Worm (Caenorhabditis elegans) whole organism, young adult: ENCODE data around the gene tpa-1.

Experiments
- B0019.2 ChIP-seq: fragments of 200-800 bp; sonication (Bioruptor generic); conservative IDR thresholded peaks from 2 replicates; pipeline ENCODE4 v1.3.6; 2022; ENCODE audit warnings: missing genetic modification reagents, missing genetic modification characterization, missing compliant biosample characterization
- B0261.1 ChIP-seq: sonication (generic microtip); optimal IDR thresholded peaks from 2 replicates; lab custom pipeline; 2016; ENCODE audit warnings: mild to moderate bottlenecking, missing genetic modification characterization, moderate library complexity, missing compliant biosample characterization
- C17E4.6 ChIP-seq: fragments of 200-800 bp; sonication (Bioruptor generic); IDR thresholded peaks from 2 replicates; pipeline ENCODE4 v1.3.6; 2022; ENCODE audit warnings: missing genetic modification reagents, missing genetic modification characterization, missing compliant biosample characterization
- D2030.7 ChIP-seq: fragments of 200-800 bp; sonication (Bioruptor generic); IDR thresholded peaks from 2 replicates; pipeline ENCODE4 v1.3.6; 2022; ENCODE audit warnings: missing genetic modification reagents, missing genetic modification characterization, missing compliant biosample characterization
- F10E7.11 ChIP-seq: sonication (generic microtip); optimal IDR thresholded peaks from 2 replicates; lab custom pipeline; 2017; ENCODE audit warnings: mild to moderate bottlenecking, missing genetic modification characterization, moderate library complexity, missing compliant biosample characterization
- T26A5.8 ChIP-seq: sonication (generic microtip); optimal IDR thresholded peaks from 2 replicates; lab custom pipeline; 2016; ENCODE audit warnings: missing genetic modification characterization, missing compliant biosample characterization
- Y53F4B.3 ChIP-seq: fragments of 200-800 bp; sonication (Bioruptor generic); IDR thresholded peaks from 2 replicates; pipeline ENCODE4 v1.3.6; 2022; ENCODE audit warnings: missing genetic modification reagents, missing genetic modification characterization, missing compliant biosample characterization
- Y67H2A.10 ChIP-seq: fragments of 200-800 bp; sonication (Bioruptor generic); conservative IDR thresholded peaks from 2 replicates; pipeline ENCODE4 v1.3.6; 2022; ENCODE audit warnings: missing genetic modification reagents, missing genetic modification characterization, missing compliant biosample characterization
- Y95B8A.8 ChIP-seq: fragments of 200-800 bp; sonication (Bioruptor generic); IDR thresholded peaks from 2 replicates; pipeline ENCODE4 v1.3.6; 2022; ENCODE audit warnings: missing genetic modification reagents, missing genetic modification characterization, missing compliant biosample characterization
- ama-1 ChIP-seq, 3 experiments: fragments of 150-350 bp in 1 of 3; sonication (generic microtip) in 2 of 3; optimal IDR thresholded peaks; 2 replicates each; lab custom pipeline; 2014 to 2018; ENCODE audit warnings: missing biosample characterization in 2 of 3, missing genetic modification characterization in 2 of 3, missing genetic modification reagents in 2 of 3
- attf-5 ChIP-seq: fragments of 200-800 bp; sonication (Bioruptor generic); optimal IDR thresholded peaks from 2 replicates; lab custom pipeline; 2018; ENCODE audit warnings: mild to moderate bottlenecking, missing genetic modification characterization, missing compliant biosample characterization
- bed-2 ChIP-seq: fragments of 200-800 bp; sonication (Bioruptor generic); IDR thresholded peaks from 2 replicates; pipeline ENCODE4 v1.3.6; 2022; ENCODE audit warnings: missing genetic modification reagents, missing genetic modification characterization, missing compliant biosample characterization
- ceh-100 ChIP-seq: fragments of 200-800 bp; sonication (Bioruptor generic); IDR thresholded peaks from 2 replicates; pipeline ENCODE4 v1.3.6; 2022; ENCODE audit warnings: missing genetic modification reagents, missing genetic modification characterization, missing compliant biosample characterization
- ceh-27 ChIP-seq: fragments of 200-800 bp; sonication (Bioruptor generic); optimal IDR thresholded peaks from 2 replicates; lab custom pipeline; 2018; ENCODE audit warnings: mild to moderate bottlenecking, missing genetic modification characterization, moderate library complexity, missing compliant biosample characterization
- ceh-79 ChIP-seq: sonication (generic microtip); optimal IDR thresholded peaks from 2 replicates; lab custom pipeline; 2017; ENCODE audit warnings: mild to moderate bottlenecking, missing genetic modification characterization, missing compliant biosample characterization
- ceh-91 ChIP-seq: fragments of 200-800 bp; sonication (Bioruptor generic); IDR thresholded peaks from 2 replicates; pipeline ENCODE4 v1.3.6; 2022; ENCODE audit warnings: missing genetic modification reagents, missing genetic modification characterization, missing compliant biosample characterization
- die-1 ChIP-seq: sonication (generic microtip); optimal IDR thresholded peaks from 2 replicates; lab custom pipeline; 2016; ENCODE audit warnings: missing genotype, mild to moderate bottlenecking, missing genetic modification characterization, missing compliant biosample characterization
- dox-1 ChIP-seq: fragments of 200-800 bp; sonication (Bioruptor generic); IDR thresholded peaks from 2 replicates; pipeline ENCODE4 v1.3.6; 2022; ENCODE audit warnings: missing genetic modification reagents, missing genetic modification characterization, missing compliant biosample characterization
- egl-18 ChIP-seq: fragments of 200-800 bp; sonication (Bioruptor generic); IDR thresholded peaks from 2 replicates; pipeline ENCODE4 v1.3.6; 2022; ENCODE audit warnings: missing genetic modification reagents, missing genetic modification characterization, missing compliant biosample characterization
- egl-44 ChIP-seq: fragments of 200-800 bp; sonication (Bioruptor generic); IDR thresholded peaks from 2 replicates; pipeline ENCODE4 v1.3.6; 2022; ENCODE audit warnings: missing genetic modification reagents, missing genetic modification characterization, missing compliant biosample characterization
- ekl-4 ChIP-seq: fragments of 200-800 bp; sonication (Bioruptor generic); IDR thresholded peaks from 2 replicates; pipeline ENCODE4 v1.3.6; 2022; ENCODE audit warnings: missing genetic modification reagents, missing genetic modification characterization, missing compliant biosample characterization
- ets-4 ChIP-seq: fragments of 200-800 bp; sonication (Bioruptor generic); optimal IDR thresholded peaks from 2 replicates; lab custom pipeline; 2018; ENCODE audit warnings: mild to moderate bottlenecking, missing genetic modification characterization, missing compliant biosample characterization
- gei-17 ChIP-seq: fragments of 200-800 bp; sonication (Bioruptor generic); optimal IDR thresholded peaks from 2 replicates; lab custom pipeline; 2018; ENCODE audit warnings: mild to moderate bottlenecking, missing genetic modification characterization, missing compliant biosample characterization
- hlh-12 ChIP-seq: sonication (generic microtip); optimal IDR thresholded peaks from 2 replicates; lab custom pipeline; 2016; ENCODE audit warnings: missing genetic modification characterization, missing compliant biosample characterization
- hrde-1 ChIP-seq: sonication (generic microtip); optimal IDR thresholded peaks from 2 replicates; lab custom pipeline; 2016; ENCODE audit warnings: missing genetic modification characterization, mild to moderate bottlenecking, missing compliant biosample characterization, moderate library complexity, missing genotype, missing genetic modification reagents, borderline replicate concordance
- lag-1 ChIP-seq: fragments of 200-800 bp; sonication (Bioruptor generic); IDR thresholded peaks from 2 replicates; pipeline ENCODE4 v1.3.6; 2022; ENCODE audit warnings: missing genetic modification reagents, missing genetic modification characterization, missing compliant biosample characterization
- let-526 ChIP-seq: fragments of 200-800 bp; sonication (Bioruptor generic); IDR thresholded peaks from 2 replicates; pipeline ENCODE4 v1.3.6; 2022; ENCODE audit warnings: missing genetic modification reagents, missing genetic modification characterization, missing compliant biosample characterization
- lin-35 ChIP-seq, 3 experiments: fragments of 150-350 bp in 2 of 3; sonication (generic microtip) in 1 of 3; optimal IDR thresholded peaks; 2 replicates each; lab custom pipeline; 2014 to 2018; ENCODE audit warnings: missing biosample characterization in 3 of 3, missing genetic modification characterization in 3 of 3, missing genetic modification reagents in 3 of 3
- lsl-1 ChIP-seq: fragments of 200-800 bp; sonication (Bioruptor generic); optimal IDR thresholded peaks from 2 replicates; lab custom pipeline; 2018; ENCODE audit warnings: mild to moderate bottlenecking, missing genetic modification characterization, moderate library complexity, missing compliant biosample characterization
- lsy-27 ChIP-seq: sonication (generic microtip); optimal IDR thresholded peaks from 2 replicates; lab custom pipeline; 2017; ENCODE audit warnings: missing genetic modification characterization, mild to moderate bottlenecking, missing compliant biosample characterization, antibody characterized with exemption, missing genotype, borderline replicate concordance; ENCODE audit not compliant: insufficient read depth
- madf-10 ChIP-seq: sonication (generic microtip); optimal IDR thresholded peaks from 2 replicates; lab custom pipeline; 2016; ENCODE audit warnings: mild to moderate bottlenecking, missing genetic modification characterization, missing compliant biosample characterization
- madf-3 ChIP-seq: fragments of 200-800 bp; sonication (Bioruptor generic); IDR thresholded peaks from 2 replicates; pipeline ENCODE4 v1.3.6; 2022; ENCODE audit warnings: missing genetic modification reagents, missing genetic modification characterization, missing compliant biosample characterization
- madf-8 ChIP-seq: fragments of 200-800 bp; sonication (Bioruptor generic); conservative IDR thresholded peaks from 2 replicates; pipeline ENCODE4 v1.3.6; 2022; ENCODE audit warnings: missing genetic modification reagents, missing genetic modification characterization, missing compliant biosample characterization
- mel-28 ChIP-seq: sonication (generic microtip); optimal IDR thresholded peaks from 2 replicates; lab custom pipeline; 2016; ENCODE audit warnings: borderline replicate concordance, mild to moderate bottlenecking, missing genetic modification characterization, missing compliant biosample characterization
- nfya-1 ChIP-seq: sonication (generic microtip); optimal IDR thresholded peaks from 2 replicates; lab custom pipeline; 2017; ENCODE audit warnings: antibody characterized with exemption, missing compliant biosample characterization, missing genetic modification characterization, borderline replicate concordance; ENCODE audit not compliant: insufficient read depth
- nfyb-1 ChIP-seq: fragments of 200-800 bp; sonication (Bioruptor generic); IDR thresholded peaks from 2 replicates; pipeline ENCODE4 v1.3.6; 2022; ENCODE audit warnings: missing genetic modification reagents, missing genetic modification characterization, missing compliant biosample characterization
- nhr-120 ChIP-seq: fragments of 200-800 bp; sonication (Bioruptor generic); IDR thresholded peaks from 2 replicates; pipeline ENCODE4 v1.3.6; 2022; ENCODE audit warnings: missing genetic modification characterization, missing compliant biosample characterization
- nhr-80 ChIP-seq: sonication (generic microtip); optimal IDR thresholded peaks from 2 replicates; lab custom pipeline; 2016; ENCODE audit warnings: missing genetic modification characterization, missing compliant biosample characterization
- rec-8 ChIP-seq, 2 experiments: sonication (generic microtip); optimal IDR thresholded peaks; 2 replicates each; lab custom pipeline; 2016; ENCODE audit warnings: mild to moderate bottlenecking in 2 of 2, missing genetic modification characterization in 2 of 2, missing genetic modification reagents in 2 of 2, missing genotype in 2 of 2, missing biosample characterization in 1 of 2, missing compliant biosample characterization in 1 of 2, moderate library complexity in 1 of 2
- sea-2 ChIP-seq: fragments of 200-800 bp; sonication (Bioruptor generic); IDR thresholded peaks from 2 replicates; pipeline ENCODE4 v1.3.6; 2022; ENCODE audit warnings: missing genetic modification characterization, missing compliant biosample characterization
- snpc-4 ChIP-seq, 5 experiments: fragments of 150-350 bp in 1 of 5; sonication (generic microtip) in 4 of 5; optimal IDR thresholded peaks; 2 replicates each; lab custom pipeline; 2014 to 2018; ENCODE audit warnings: missing genetic modification characterization in 5 of 5, missing biosample characterization in 3 of 5, antibody characterized with exemption in 2 of 5, mild to moderate bottlenecking in 2 of 5, missing compliant biosample characterization in 2 of 5, missing genotype in 2 of 5, moderate library complexity in 2 of 5, missing genetic modification reagents in 1 of 5
- somi-1 ChIP-seq: fragments of 200-800 bp; sonication (Bioruptor generic); optimal IDR thresholded peaks from 2 replicates; lab custom pipeline; 2018; ENCODE audit warnings: mild to moderate bottlenecking, missing genetic modification characterization, missing compliant biosample characterization
- tbx-9 ChIP-seq: sonication (generic microtip); optimal IDR thresholded peaks from 2 replicates; lab custom pipeline; 2016; ENCODE audit warnings: borderline replicate concordance, missing genetic modification characterization, inconsistent platforms, missing compliant biosample characterization
- xnd-1 ChIP-seq: sonication (generic microtip); optimal IDR thresholded peaks from 2 replicates; lab custom pipeline; 2016; ENCODE audit warnings: missing genotype, missing genetic modification reagents, missing genetic modification characterization, missing compliant biosample characterization
- ztf-25 ChIP-seq: fragments of 200-800 bp; sonication (Bioruptor generic); IDR thresholded peaks from 2 replicates; pipeline ENCODE4 v1.3.6; 2022; ENCODE audit warnings: missing genetic modification reagents, missing genetic modification characterization, missing compliant biosample characterization
- ztf-26 ChIP-seq: sonication (generic microtip); optimal IDR thresholded peaks from 2 replicates; lab custom pipeline; 2017; ENCODE audit warnings: missing genetic modification characterization, missing compliant biosample characterization

The tpa-1 gene

DNA sequence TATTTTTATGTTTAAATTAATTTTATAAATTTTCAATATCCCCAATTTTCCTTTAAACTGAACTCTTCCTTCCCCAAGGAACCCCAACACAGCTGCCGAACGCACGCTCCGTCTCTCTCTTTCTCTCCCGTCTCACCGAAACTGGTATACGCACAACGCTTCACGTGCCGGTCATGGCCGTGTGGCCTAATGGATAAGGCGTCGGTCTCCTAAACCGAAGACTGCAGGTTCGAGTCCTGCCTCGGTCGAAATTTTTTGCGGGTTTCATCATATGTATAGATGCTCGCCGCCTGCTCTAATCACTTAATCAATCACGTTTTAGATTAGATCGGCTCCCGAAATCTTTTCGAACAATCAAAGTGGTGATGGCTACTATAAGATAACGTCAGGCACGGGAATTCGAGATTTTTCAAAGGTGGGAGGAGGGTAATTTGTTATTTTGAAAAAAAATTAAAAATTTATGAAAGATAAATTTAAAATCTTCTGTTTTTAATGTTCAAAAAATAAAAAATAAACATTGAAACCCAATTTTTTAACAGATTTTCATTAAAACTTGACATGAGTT lies 52.1 kb downstream of the tpa-1 start:
- TF ChIP-seq hrde-1: peak; percentile 0
- TF ChIP-seq nhr-120: 0 out of 2 replicates have a peak, but pooled peaks have one; percentile 4
- TF ChIP-seq let-526 (GFP tag; lab: Robert Waterston, UW): no peak
- peak; percentile 28 for TF ChIP-seq snpc-4 (GFP tag; optimal IDR thresholded peaks at IDR 0.05; lab: Kevin White, UChicago)
- TF ChIP-seq snpc-4 (tag; optimal IDR thresholded peaks at IDR 0.05; lab: Kevin White, UChicago): peak in 1 of 4 experiments; percentile 58
- TF ChIP-seq ztf-26 (tag; lab: Kevin White, UChicago): peak; percentile 1
- TF ChIP-seq madf-10 (tag; lab: Kevin White, UChicago): peak; percentile 76
- peak; percentile 15 for TF ChIP-seq lsl-1
- no peak for TF ChIP-seq Y53F4B.3
- TF ChIP-seq D2030.7 (GFP tag; lab: Robert Waterston, UW): peak; percentile 76
- TF ChIP-seq die-1 (tag; lab: Kevin White, UChicago): peak; percentile 68
- peak; percentile 21 to 48 for TF ChIP-seq rec-8 (tag; optimal IDR thresholded peaks at IDR 0.05; lab: Kevin White, UChicago)
- no peak for TF ChIP-seq nhr-80 (tag; lab: Kevin White, UChicago)
- TF ChIP-seq egl-18 (GFP tag; lab: Robert Waterston, UW): no peak
- TF ChIP-seq B0019.2 (GFP tag; lab: Robert Waterston, UW): no peak
- TF ChIP-seq ets-4: no peak
- peak; percentile 58 for TF ChIP-seq attf-5 (GFP tag; lab: Kevin White, UChicago)
- TF ChIP-seq ceh-79 (tag; lab: Kevin White, UChicago): no peak
- no peak for TF ChIP-seq somi-1 (GFP tag; lab: Kevin White, UChicago)
- TF ChIP-seq ceh-100 (GFP tag; lab: Robert Waterston, UW): peak; percentile 20; the same call in 1 of the 2 replicates
- 0 out of 2 replicates have a peak, but pooled peaks have one; percentile 8 for TF ChIP-seq bed-2 (GFP tag; lab: Robert Waterston, UW)
- no peak for TF ChIP-seq Y67H2A.10
- TF ChIP-seq madf-8 (GFP tag; lab: Robert Waterston, UW): no peak
- peak; percentile 79 for TF ChIP-seq nfyb-1 (GFP tag; lab: Robert Waterston, UW)
- no peak for TF ChIP-seq T26A5.8
- peak; percentile 78; the same call in 1 of the 2 replicates for TF ChIP-seq ztf-25
- TF ChIP-seq C17E4.6: no peak
- no peak for TF ChIP-seq madf-3
- TF ChIP-seq lsy-27: peak; percentile 30
- TF ChIP-seq lag-1 (GFP tag; lab: Robert Waterston, UW): no peak
- peak; percentile 79 for TF ChIP-seq ceh-27
- TF ChIP-seq tbx-9 (tag; lab: Kevin White, UChicago): no peak
- TF ChIP-seq egl-44 (GFP tag; lab: Robert Waterston, UW): peak; percentile 84
- peak; percentile 9 for TF ChIP-seq hlh-12 (tag; lab: Kevin White, UChicago)
- TF ChIP-seq B0261.1 (tag; lab: Kevin White, UChicago): peak; percentile 92
- no peak for TF ChIP-seq mel-28 (tag; lab: Kevin White, UChicago)
- TF ChIP-seq ama-1 (optimal IDR thresholded peaks at IDR 0.05; lab: Kevin White, UChicago): no peak
- TF ChIP-seq ama-1 (GFP tag; optimal IDR thresholded peaks at IDR 0.05; lab: Kevin White, UChicago): no peak
- peak; percentile 75 for TF ChIP-seq ekl-4 (GFP tag; lab: Robert Waterston, UW)
- 0 out of 2 replicates have a peak, but pooled peaks have one; percentile 12 for TF ChIP-seq ceh-91
- peak; percentile 58 for TF ChIP-seq F10E7.11
- no peak for TF ChIP-seq gei-17
- TF ChIP-seq xnd-1 (tag; lab: Kevin White, UChicago): no peak
- TF ChIP-seq Y95B8A.8: 0 out of 2 replicates have a peak, but pooled peaks have one; percentile 56
- peak; percentile 86 for TF ChIP-seq dox-1 (GFP tag; lab: Robert Waterston, UW)
- TF ChIP-seq lin-35 (GFP tag; optimal IDR thresholded peaks at IDR 0.05; lab: Kevin White, UChicago): peak in 1 of 3 experiments; percentile 11
- no peak for TF ChIP-seq sea-2
- no peak for TF ChIP-seq nfya-1 (tag; lab: Kevin White, UChicago)
